Worm (Caenorhabditis elegans): Measurements from ENCODE around the gene hrg-7.

ce11 chrV:12743778-12744502 lies 2.1 kb downstream of the hrg-7 start:
- no peak for TF ChIP-seq hnd-1 (tag; optimal IDR thresholded peaks at IDR 0.05)
- no peak for TF ChIP-seq ama-1 (optimal IDR thresholded peaks at IDR 0.05)
- no peak for TF ChIP-seq hmg-4 (GFP tag; optimal IDR thresholded peaks at IDR 0.05)
- no peak for TF ChIP-seq aly-1 (tag; optimal IDR thresholded peaks at IDR 0.05)
- no peak for TF ChIP-seq tbx-37 (GFP tag; conservative IDR thresholded peaks at IDR 0.05)
- TF ChIP-seq sea-1 (GFP tag; conservative IDR thresholded peaks at IDR 0.05): no peak
